Fruit fly (Drosophila melanogaster) whole organism, wandering third instar larva: Measurements from ENCODE around the gene CG14204.
A peak's percentile ranks its signal among the peaks of the same experiment; 100 is the strongest.

ENCODE experiments used
- Abd-B ChIP-seq: fragments of >200 bp; optimal IDR thresholded peaks from 2 replicates; lab custom pipeline; 2017; ENCODE audit warnings: missing biosample characterization, missing genetic modification characterization
- CG32264 ChIP-seq: fragments of 200-800 bp; sonication (Bioruptor generic); optimal IDR thresholded peaks from 2 replicates; lab custom pipeline; 2016; ENCODE audit warnings: missing biosample characterization, missing genetic modification characterization
- CrebA ChIP-seq: fragments of 200-800 bp; sonication (Bioruptor generic); optimal IDR thresholded peaks from 2 replicates; lab custom pipeline; 2016; ENCODE audit warnings: missing biosample characterization, mild to moderate bottlenecking, missing genetic modification characterization, borderline replicate concordance
- Dfd ChIP-seq: fragments of >200 bp; optimal IDR thresholded peaks from 2 replicates; lab custom pipeline; 2017; ENCODE audit warnings: missing biosample characterization, missing genetic modification characterization
- Dif ChIP-seq: fragments of 200-275, 200-300 bp; sonication (Bioruptor generic); optimal IDR thresholded peaks from 2 replicates; lab custom pipeline; 2018; ENCODE audit warnings: missing biosample characterization, missing genetic modification characterization; ENCODE audit not compliant: partially characterized antibody
- GATAd ChIP-seq: sonication (Bioruptor generic); optimal IDR thresholded peaks from 2 replicates; lab custom pipeline; 2016; ENCODE audit warnings: missing biosample characterization, missing genetic modification characterization
- HLH106 ChIP-seq: fragments of 200-800 bp; optimal IDR thresholded peaks from 3 replicates; lab custom pipeline; 2019; ENCODE audit warnings: missing biosample characterization, mild to moderate bottlenecking, missing genetic modification characterization, moderate library complexity
- Hr78 ChIP-seq: fragments of >200 bp; optimal IDR thresholded peaks from 2 replicates; lab custom pipeline; 2017; ENCODE audit warnings: missing biosample characterization, missing genetic modification characterization
- Hr83 ChIP-seq: fragments of 200-300 bp; sonication (Bioruptor generic); optimal IDR thresholded peaks from 2 replicates; lab custom pipeline; 2016; ENCODE audit warnings: missing biosample characterization, mild to moderate bottlenecking, missing genetic modification characterization, moderate library complexity; ENCODE audit not compliant: poor library complexity, severe bottlenecking
- Mio ChIP-seq: sonication (Bioruptor generic); optimal IDR thresholded peaks from 2 replicates; lab custom pipeline; 2016; ENCODE audit warnings: missing biosample characterization, missing genetic modification characterization
- Myc ChIP-seq: fragments of >200 bp; optimal IDR thresholded peaks from 2 replicates; lab custom pipeline; 2017
- N ChIP-seq: fragments of >200 bp; optimal IDR thresholded peaks from 2 replicates; lab custom pipeline; 2018; ENCODE audit warnings: missing biosample characterization, missing external identifiers, missing genetic modification characterization
- OdsH ChIP-seq: fragments of 200-800 bp; sonication (Bioruptor generic); optimal IDR thresholded peaks from 2 replicates; lab custom pipeline; 2016; ENCODE audit warnings: missing biosample characterization, mild to moderate bottlenecking, missing genetic modification characterization
- Sp1 ChIP-seq: fragments of 200-800 bp; sonication (Bioruptor generic); optimal IDR thresholded peaks from 3 replicates; lab custom pipeline; 2019; ENCODE audit warnings: missing biosample characterization, mild to moderate bottlenecking, missing genetic modification characterization, moderate library complexity
- Vsx2 ChIP-seq: fragments of 200-300, 225-300 bp; sonication (Bioruptor generic); optimal IDR thresholded peaks from 2 replicates; lab custom pipeline; 2018; ENCODE audit warnings: missing biosample characterization, missing genetic modification characterization; ENCODE audit not compliant: partially characterized antibody
- br ChIP-seq: fragments of 200-800 bp; sonication (Bioruptor generic); optimal IDR thresholded peaks from 2 replicates; lab custom pipeline; 2016; ENCODE audit warnings: missing biosample characterization, missing genetic modification characterization
- brk ChIP-seq: fragments of 200-800 bp; sonication (Bioruptor generic); optimal IDR thresholded peaks from 2 replicates; lab custom pipeline; 2016; ENCODE audit warnings: missing biosample characterization, mild to moderate bottlenecking, missing genetic modification characterization
- dl ChIP-seq, 2 experiments: fragments of 175-275, 200-275 bp in 1 of 2; fragments of 200-275 bp in 1 of 2; sonication (Bioruptor generic); optimal IDR thresholded peaks; lab custom pipeline; 2018; ENCODE audit warnings: mild to moderate bottlenecking in 2 of 2, missing biosample characterization in 2 of 2, missing genetic modification characterization in 2 of 2, moderate library complexity in 2 of 2; ENCODE audit not compliant: partially characterized antibody in 2 of 2, insufficient read depth in 1 of 2
- dmrt93B ChIP-seq: fragments of 200-800 bp; sonication (Bioruptor generic); optimal IDR thresholded peaks from 2 replicates; lab custom pipeline; 2018; ENCODE audit warnings: missing biosample characterization, mild to moderate bottlenecking, missing genetic modification characterization
- dsf ChIP-seq: sonication (Bioruptor generic); optimal IDR thresholded peaks from 2 replicates; lab custom pipeline; 2016; ENCODE audit warnings: missing biosample characterization, missing genetic modification characterization, borderline replicate concordance
- ey ChIP-seq: fragments of 200-800 bp; sonication (Bioruptor generic); optimal IDR thresholded peaks from 2 replicates; lab custom pipeline; 2016; ENCODE audit warnings: missing biosample characterization, missing genetic modification characterization
- foxo ChIP-seq, 2 experiments: fragments of 200-800 bp; sonication (Bioruptor generic); optimal IDR thresholded peaks; 2 replicates in 1 of 2; 3 replicates in 1 of 2; lab custom pipeline; 2016 to 2017; ENCODE audit warnings: missing biosample characterization in 2 of 2, missing genetic modification characterization in 2 of 2
- fru ChIP-seq: fragments of 200-800 bp; sonication (Bioruptor generic); optimal IDR thresholded peaks from 3 replicates; lab custom pipeline; 2016; ENCODE audit warnings: missing biosample characterization, mild to moderate bottlenecking, missing genetic modification characterization
- h ChIP-seq: fragments of 200-800 bp; sonication (Bioruptor generic); optimal IDR thresholded peaks from 3 replicates; lab custom pipeline; 2016; ENCODE audit warnings: missing biosample characterization, mild to moderate bottlenecking, missing genetic modification characterization
- jim ChIP-seq: fragments of 175-275, 200-325 bp; sonication (Bioruptor generic); optimal IDR thresholded peaks from 2 replicates; lab custom pipeline; 2016; ENCODE audit warnings: missing biosample characterization, mild to moderate bottlenecking, missing genetic modification characterization
- lola ChIP-seq: fragments of >200 bp; optimal IDR thresholded peaks from 2 replicates; lab custom pipeline; 2017; ENCODE audit warnings: missing biosample characterization, missing genetic modification characterization
- pan ChIP-seq: fragments of >200 bp; optimal IDR thresholded peaks from 2 replicates; lab custom pipeline; 2017
- psq ChIP-seq: fragments of 200-800 bp; sonication (Bioruptor generic); optimal IDR thresholded peaks from 3 replicates; lab custom pipeline; 2017; ENCODE audit warnings: missing biosample characterization, mild to moderate bottlenecking, missing genetic modification characterization, moderate library complexity
- sage ChIP-seq: fragments of 200-800 bp; sonication (Bioruptor generic); optimal IDR thresholded peaks from 2 replicates; lab custom pipeline; 2016; ENCODE audit warnings: missing biosample characterization, mild to moderate bottlenecking, missing genetic modification characterization
- sv ChIP-seq: fragments of 200-800 bp; sonication (Bioruptor generic); optimal IDR thresholded peaks from 3 replicates; lab custom pipeline; 2016; ENCODE audit warnings: missing biosample characterization, missing genetic modification characterization
- tai ChIP-seq: sonication (Bioruptor generic); optimal IDR thresholded peaks from 2 replicates; lab custom pipeline; 2016; ENCODE audit warnings: missing biosample characterization, missing genetic modification characterization
- usp ChIP-seq: fragments of >200 bp; optimal IDR thresholded peaks from 2 replicates; lab custom pipeline; 2017; ENCODE audit warnings: missing biosample characterization, missing genetic modification characterization
- woc ChIP-seq: sonication (Bioruptor generic); optimal IDR thresholded peaks from 2 replicates; lab custom pipeline; 2016; ENCODE audit warnings: missing biosample characterization, mild to moderate bottlenecking, missing genetic modification characterization

The CG14204 gene

dm6 chrX:19579648-19580301, 3.6 kb upstream of the CG14204 start, which contains the start of gene Tao:
Gene Tao, minus strand, starts transcription at chrX:19579800.
- TF ChIP-seq Vsx2 (GFP tag; lab: Kevin White, UChicago) = no peak
- no peak for TF ChIP-seq N (GFP tag; lab: Kevin White, UChicago)
- TF ChIP-seq CG32264 (GFP tag; lab: Kevin White, UChicago) = no peak
- TF ChIP-seq HLH106 = no peak
- peak; percentile 11 for TF ChIP-seq woc (GFP tag; lab: Kevin White, UChicago)
- no peak for TF ChIP-seq tai (GFP tag; lab: Kevin White, UChicago)
- no peak for TF ChIP-seq fru (GFP tag; lab: Kevin White, UChicago)
- TF ChIP-seq GATAd (GFP tag; lab: Kevin White, UChicago) = no peak
- TF ChIP-seq h (GFP tag; lab: Kevin White, UChicago) = peak; percentile 29
- TF ChIP-seq, all 38 proteins: peak for 2

- TF ChIP-seq Abd-B (GFP tag; lab: Kevin White, UChicago) = no peak
- TF ChIP-seq Sp1 = no peak
- no peak for TF ChIP-seq dl (GFP tag; optimal IDR thresholded peaks at IDR 0.05; lab: Kevin White, UChicago; ENCODE audit: insufficient read depth in 1 of 2, partially characterized antibody in 2 of 2)
- no peak for TF ChIP-seq foxo (GFP tag; optimal IDR thresholded peaks at IDR 0.05; lab: Kevin White, UChicago)
- TF ChIP-seq fru (GFP tag; lab: Kevin White, UChicago) = no peak
- TF ChIP-seq h (GFP tag; lab: Kevin White, UChicago) = no peak
- TF ChIP-seq, all 38 proteins: peak for 0
Observed at dm6 chrX:19581881-19582280, 1.5 kb upstream of the CG14204 start, which contains the start of gene CG14218. Gene CG14218, minus strand, starts transcription at chrX:19581981.

- TF ChIP-seq Vsx2 (GFP tag; lab: Kevin White, UChicago) (no peak), Myc (lab: Kevin White, UChicago) (no peak), sv (no peak), GATAd (GFP tag; lab: Kevin White, UChicago) (no peak)
Observed at dm6 chrX:19582732-19583131, 685 bp upstream of the CG14204 start.

DNA sequence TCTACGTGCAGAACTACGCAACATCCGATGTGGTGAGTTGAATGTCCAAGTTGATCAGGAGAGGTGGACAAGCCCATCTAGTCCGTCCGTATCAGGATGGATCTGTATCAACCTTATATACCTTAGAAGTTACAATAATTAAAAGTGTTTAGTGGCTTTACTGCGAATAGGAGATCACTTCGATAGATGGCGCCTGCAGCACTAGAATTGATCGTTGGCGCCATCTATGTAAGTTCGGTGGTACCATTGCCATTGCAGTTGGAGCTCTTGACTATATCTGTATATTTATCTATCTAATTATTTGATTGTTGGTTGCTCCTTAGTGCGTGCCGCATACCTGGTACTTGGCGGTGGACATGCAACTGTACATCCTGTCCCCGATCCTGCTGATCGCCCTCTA, 1.7 kb downstream of the CG14204 start:
- TF ChIP-seq sage (GFP tag; lab: Kevin White, UChicago) (no peak), Hr83 (no peak), Vsx2 (GFP tag; lab: Kevin White, UChicago) (no peak), Abd-B (GFP tag; lab: Kevin White, UChicago) (no peak)

- TF ChIP-seq Mio (GFP tag; lab: Kevin White, UChicago) (no peak), OdsH (no peak), ey (GFP tag; lab: Kevin White, UChicago) (no peak), h (GFP tag; lab: Kevin White, UChicago) (no peak)
Observed at dm6 chrX:19590070-19590469, 6.7 kb downstream of the CG14204 start, which contains the start of gene CG14219. Gene CG14219, minus strand, starts transcription at chrX:19590170.

DNA sequence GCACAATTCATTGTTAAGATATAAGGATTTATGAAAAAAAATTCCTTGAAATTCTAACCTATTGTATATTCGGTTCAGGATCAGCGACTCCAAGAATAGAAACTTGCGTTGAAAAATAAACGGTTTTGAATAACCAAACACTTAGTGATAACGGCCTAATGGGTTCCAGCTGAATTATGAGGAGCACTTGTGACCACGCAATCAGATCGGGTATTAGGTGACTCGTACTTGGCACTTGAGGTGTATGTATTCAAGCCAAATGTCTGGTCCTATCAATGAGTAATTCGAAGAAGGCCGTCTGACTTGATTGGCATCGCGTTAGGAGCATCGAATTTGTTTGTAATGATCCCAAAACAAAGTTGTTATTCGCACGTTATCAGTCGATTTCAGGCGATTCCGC, 7.2 kb downstream of the CG14204 start:
- TF ChIP-seq pan (no peak), dmrt93B (GFP tag; lab: Kevin White, UChicago) (no peak), HLH106 (no peak), brk (GFP tag; lab: Kevin White, UChicago) (no peak), usp (GFP tag; lab: Kevin White, UChicago) (no peak), Dfd (GFP tag; lab: Kevin White, UChicago) (no peak), Sp1 (no peak), N (GFP tag; lab: Kevin White, UChicago) (no peak), lola (GFP tag; lab: Kevin White, UChicago) (no peak), h (GFP tag; lab: Kevin White, UChicago) (no peak), ey (GFP tag; lab: Kevin White, UChicago) (no peak)

DNA sequence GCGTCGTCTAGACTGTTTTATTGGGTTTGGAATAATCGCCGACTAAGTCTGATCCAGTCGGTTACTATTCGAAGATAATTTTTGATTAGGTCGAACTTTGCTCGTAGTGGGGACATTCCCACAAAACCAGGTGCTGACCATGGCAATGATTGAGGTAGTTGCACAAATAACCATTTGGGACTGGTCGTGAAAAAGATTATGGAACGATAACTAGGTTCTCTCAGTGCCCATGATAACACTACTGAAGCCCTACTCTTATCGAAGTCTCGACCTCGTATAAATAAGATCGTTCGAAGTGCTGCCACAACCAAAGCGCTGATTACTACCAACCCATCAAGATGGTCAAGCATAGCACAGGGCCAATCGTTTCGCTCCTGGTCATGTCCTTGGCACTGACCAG, 8.9 kb downstream of the CG14204 start, which contains the start of gene CG14205:
Gene CG14205 (plus strand): TSS at position 301 of the 400 bp plus-strand sequence.
- TF ChIP-seq Dif (no peak), N (GFP tag; lab: Kevin White, UChicago) (no peak), CrebA (no peak), CG32264 (GFP tag; lab: Kevin White, UChicago) (no peak), Mio (GFP tag; lab: Kevin White, UChicago) (no peak), jim (no peak), psq (GFP tag; lab: Kevin White, UChicago) (no peak), OdsH (no peak), GATAd (GFP tag; lab: Kevin White, UChicago) (no peak), br (GFP tag; lab: Kevin White, UChicago) (no peak), usp (GFP tag; lab: Kevin White, UChicago) (no peak), Hr78 (GFP tag; lab: Kevin White, UChicago) (no peak), dl (GFP tag; optimal IDR thresholded peaks at IDR 0.05; lab: Kevin White, UChicago; ENCODE audit: insufficient read depth in 1 of 2, partially characterized antibody in 2 of 2) (no peak), dsf (GFP tag; lab: Kevin White, UChicago) (no peak), Myc (lab: Kevin White, UChicago) (no peak), brk (GFP tag; lab: Kevin White, UChicago) (no peak), Dfd (GFP tag; lab: Kevin White, UChicago) (no peak), HLH106 (no peak), Hr83 (no peak)
